Fruit fly (Drosophila melanogaster): ENCODE measurements around the gene CG6985.

Gene CG6985

DNA sequence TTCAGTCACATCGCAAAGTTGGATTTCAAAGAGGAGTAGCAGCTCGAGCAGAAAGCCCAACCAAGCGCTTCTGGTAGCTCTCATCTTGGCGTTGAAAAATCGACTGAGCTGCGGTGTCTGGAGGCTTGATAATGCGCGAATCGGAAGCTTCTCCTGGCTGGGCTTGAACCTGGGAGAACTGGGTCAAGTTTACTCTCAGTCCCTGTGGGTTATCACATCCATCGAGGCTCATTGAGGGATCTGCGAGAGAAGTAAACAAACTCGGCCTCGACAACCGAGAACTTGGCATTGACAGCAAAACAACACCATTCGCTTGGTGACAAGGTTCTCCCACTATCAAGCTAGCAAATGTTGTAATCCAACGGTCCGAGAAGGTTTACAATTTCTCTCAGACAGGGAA, 20.0 kb downstream of the CG6985 start, which contains the start of gene Nepl13:
Nepl13 (minus strand) TSS at position 89 of the 400 bp plus-strand sequence.
- peak; percentile 46 for TF ChIP-seq cic (GFP tag; optimal IDR thresholded peaks at IDR 0.05)
- TF ChIP-seq cnc (optimal IDR thresholded peaks at IDR 0.05) = no peak
- TF ChIP-seq toe (GFP tag; optimal IDR thresholded peaks at IDR 0.05) = no peak
- no peak for TF ChIP-seq CG7101 (tag; optimal IDR thresholded peaks at IDR 0.05)

dm6 chr3R:22763587-22763986, 22.6 kb downstream of the CG6985 start, which contains the start of gene Nepl14:
Gene Nepl14, minus strand, starts transcription at chr3R:22763711.
- TF ChIP-seq Mnt (GFP tag; optimal IDR thresholded peaks at IDR 0.05) (no peak), CG7045 (GFP tag; optimal IDR thresholded peaks at IDR 0.05) (no peak), CG33017 (tag; optimal IDR thresholded peaks at IDR 0.05) (no peak), CG12768 (GFP tag; optimal IDR thresholded peaks at IDR 0.05) (no peak), ovo (GFP tag; optimal IDR thresholded peaks at IDR 0.05) (no peak), tj (GFP tag; optimal IDR thresholded peaks at IDR 0.05) (no peak), Clk (GFP tag; optimal IDR thresholded peaks at IDR 0.05) (no peak), Hr96 (GFP tag; optimal IDR thresholded peaks at IDR 0.05) (no peak), CG1620 (GFP tag; optimal IDR thresholded peaks at IDR 0.05) (no peak), Crg-1 (GFP tag; optimal IDR thresholded peaks at IDR 0.05) (no peak), pad (GFP tag; optimal IDR thresholded peaks at IDR 0.05) (no peak)

DNA sequence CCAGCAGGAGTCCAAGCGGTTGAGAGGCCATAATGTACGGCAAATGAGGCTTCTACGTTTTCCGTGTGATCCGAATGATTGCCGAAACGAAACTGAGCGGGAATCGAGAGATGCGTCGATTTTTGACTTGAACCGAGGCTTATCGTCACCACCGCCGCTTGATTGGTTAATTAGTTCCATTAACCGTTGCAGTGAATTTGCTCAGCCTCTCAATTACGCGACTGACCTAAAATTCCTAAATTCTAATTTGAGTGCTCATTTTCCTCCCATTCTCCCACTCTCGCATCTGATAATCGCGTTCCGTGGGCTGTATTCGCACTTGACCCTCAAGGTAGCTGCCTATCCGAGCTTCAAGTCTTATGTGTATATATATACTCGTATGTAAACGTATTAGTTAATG, 25.1 kb downstream of the CG6985 start, which contains the start of gene Nepl15:
Nepl15 (minus strand) TSS at position 101 of the 400 bp plus-strand sequence.
- TF ChIP-seq tj (GFP tag; optimal IDR thresholded peaks at IDR 0.05) (no peak), CG7101 (tag; optimal IDR thresholded peaks at IDR 0.05) (no peak), pad (GFP tag; optimal IDR thresholded peaks at IDR 0.05) (no peak), toe (GFP tag; optimal IDR thresholded peaks at IDR 0.05) (no peak), Mnt (GFP tag; optimal IDR thresholded peaks at IDR 0.05) (no peak), CG14711 (tag; optimal IDR thresholded peaks at IDR 0.05) (no peak), CG33017 (tag; optimal IDR thresholded peaks at IDR 0.05) (no peak), kay (GFP tag; ENCODE audit: borderline replicate concordance) (no peak), CG5204 (GFP tag; optimal IDR thresholded peaks at IDR 0.05) (no peak), CG1620 (GFP tag; optimal IDR thresholded peaks at IDR 0.05) (no peak), Crg-1 (GFP tag; optimal IDR thresholded peaks at IDR 0.05) (no peak), CG12768 (GFP tag; optimal IDR thresholded peaks at IDR 0.05) (no peak), CG11617 (GFP tag; optimal IDR thresholded peaks at IDR 0.05) (no peak), cic (GFP tag; optimal IDR thresholded peaks at IDR 0.05) (no peak), ovo (GFP tag; optimal IDR thresholded peaks at IDR 0.05) (no peak), Clk (GFP tag; optimal IDR thresholded peaks at IDR 0.05) (no peak), CG7045 (GFP tag; optimal IDR thresholded peaks at IDR 0.05) (no peak), Hr96 (GFP tag; optimal IDR thresholded peaks at IDR 0.05) (no peak), bab1 (GFP tag; optimal IDR thresholded peaks at IDR 0.05) (no peak)

dm6 chr3R:22767599-22767998, 26.6 kb downstream of the CG6985 start, which contains the start of gene CG13841:
Gene CG13841, minus strand, starts transcription at chr3R:22767699.
- peak; percentile 7 for TF ChIP-seq kay (GFP tag; ENCODE audit: borderline replicate concordance)
- no peak for TF ChIP-seq CG12768 (GFP tag; optimal IDR thresholded peaks at IDR 0.05)

DNA sequence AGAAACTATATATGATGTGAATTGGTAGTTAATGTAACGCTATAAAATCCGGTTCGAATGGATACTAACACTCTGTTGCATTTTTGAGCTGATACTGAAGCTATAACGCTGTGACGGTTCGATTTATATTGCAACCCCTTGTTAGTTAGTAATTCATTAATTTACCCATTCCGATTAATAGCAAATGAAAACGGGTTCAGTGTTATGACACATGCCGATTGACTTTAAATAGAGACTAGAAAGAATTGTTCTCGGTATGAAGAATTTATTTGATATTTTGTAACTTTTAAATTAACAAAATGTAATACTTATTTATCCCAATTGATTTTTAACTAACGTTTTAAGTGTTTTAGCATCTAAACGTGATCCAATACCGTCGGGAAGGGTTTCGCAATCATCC, 27.7 kb downstream of the CG6985 start, which contains the start of gene CG43091:
CG43091 (minus strand) TSS at position 101 of the 400 bp plus-strand sequence.
- no peak for TF ChIP-seq cnc (optimal IDR thresholded peaks at IDR 0.05)
- TF ChIP-seq CG14711 (tag; optimal IDR thresholded peaks at IDR 0.05) = no peak
- TF ChIP-seq kay (GFP tag; ENCODE audit: borderline replicate concordance) = peak; percentile 83
- no peak for TF ChIP-seq CG12768 (GFP tag; optimal IDR thresholded peaks at IDR 0.05)
- no peak for TF ChIP-seq ovo (GFP tag; optimal IDR thresholded peaks at IDR 0.05)
- no peak for TF ChIP-seq tj (GFP tag; optimal IDR thresholded peaks at IDR 0.05)

DNA sequence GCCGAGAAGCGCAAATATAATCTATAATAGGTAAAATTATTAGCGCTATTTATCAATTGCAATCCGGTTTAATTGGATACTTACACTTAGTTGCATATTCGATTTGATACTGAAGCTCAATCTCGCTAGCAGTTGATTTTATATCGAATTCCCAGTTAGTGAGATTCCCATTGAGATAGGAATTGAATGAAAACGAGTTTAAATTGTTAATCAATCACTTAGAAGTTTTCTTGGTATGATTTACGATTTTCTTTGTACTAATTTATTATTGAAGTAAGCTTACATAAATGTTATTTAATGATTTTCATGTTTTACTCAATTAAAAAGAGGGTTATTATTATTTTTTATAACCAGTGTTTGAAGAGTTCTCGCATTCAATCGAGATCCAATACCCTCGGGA, 28.6 kb downstream of the CG6985 start, which contains the start of gene CG43092:
CG43092 (minus strand) TSS at position 101 of the 400 bp plus-strand sequence.
- TF ChIP-seq bab1 (GFP tag; optimal IDR thresholded peaks at IDR 0.05) (no peak), Hr96 (GFP tag; optimal IDR thresholded peaks at IDR 0.05) (no peak), Mnt (GFP tag; optimal IDR thresholded peaks at IDR 0.05) (no peak), Crg-1 (GFP tag; optimal IDR thresholded peaks at IDR 0.05) (no peak), Clk (GFP tag; optimal IDR thresholded peaks at IDR 0.05) (no peak), tj (GFP tag; optimal IDR thresholded peaks at IDR 0.05) (no peak), CG5204 (GFP tag; optimal IDR thresholded peaks at IDR 0.05) (no peak)

DNA sequence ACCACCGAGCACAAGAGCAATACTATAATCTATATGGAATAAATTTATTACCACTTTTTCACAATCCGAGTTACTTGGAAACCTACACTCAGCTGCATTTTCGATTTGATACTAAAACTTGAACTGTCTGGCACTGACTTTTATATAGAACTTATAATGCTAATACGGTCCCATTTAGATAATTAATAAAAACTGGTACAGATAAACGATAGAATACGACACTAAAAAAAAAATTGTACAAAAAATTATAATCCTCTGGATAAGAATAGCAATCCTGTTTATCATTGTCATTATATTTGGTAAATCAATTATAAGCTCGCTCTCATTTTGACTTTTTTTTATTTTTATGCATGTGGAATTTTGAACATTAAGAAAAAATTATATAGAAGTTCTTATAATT, 29.3 kb downstream of the CG6985 start, which contains the start of gene CG43093:
CG43093 (minus strand) TSS at position 101 of the 400 bp plus-strand sequence.
- TF ChIP-seq pad (GFP tag; optimal IDR thresholded peaks at IDR 0.05) = no peak

dm6 chr3R:22770887-22771286, 29.9 kb downstream of the CG6985 start, which contains the start of gene CG43094:
Gene CG43094, minus strand, starts transcription at chr3R:22770987.
- TF ChIP-seq toe (GFP tag; optimal IDR thresholded peaks at IDR 0.05) = no peak
- no peak for TF ChIP-seq Mnt (GFP tag; optimal IDR thresholded peaks at IDR 0.05)
- TF ChIP-seq CG7101 (tag; optimal IDR thresholded peaks at IDR 0.05) = no peak
- no peak for TF ChIP-seq ovo (GFP tag; optimal IDR thresholded peaks at IDR 0.05)
- no peak for TF ChIP-seq CG33017 (tag; optimal IDR thresholded peaks at IDR 0.05)
- TF ChIP-seq CG7045 (GFP tag; optimal IDR thresholded peaks at IDR 0.05) = no peak
- no peak for TF ChIP-seq CG5204 (GFP tag; optimal IDR thresholded peaks at IDR 0.05)
- TF ChIP-seq CG12768 (GFP tag; optimal IDR thresholded peaks at IDR 0.05) = no peak
- TF ChIP-seq bab1 (GFP tag; optimal IDR thresholded peaks at IDR 0.05) = no peak
- TF ChIP-seq CG1620 (GFP tag; optimal IDR thresholded peaks at IDR 0.05) = no peak
- TF ChIP-seq Clk (GFP tag; optimal IDR thresholded peaks at IDR 0.05) = no peak
- TF ChIP-seq CG14711 (tag; optimal IDR thresholded peaks at IDR 0.05) = no peak
- TF ChIP-seq cnc (optimal IDR thresholded peaks at IDR 0.05) = no peak
- no peak for TF ChIP-seq cic (GFP tag; optimal IDR thresholded peaks at IDR 0.05)
- TF ChIP-seq Crg-1 (GFP tag; optimal IDR thresholded peaks at IDR 0.05) = no peak
- TF ChIP-seq tj (GFP tag; optimal IDR thresholded peaks at IDR 0.05) = no peak
- no peak for TF ChIP-seq kay (GFP tag; ENCODE audit: borderline replicate concordance)
- no peak for TF ChIP-seq pad (GFP tag; optimal IDR thresholded peaks at IDR 0.05)

All from whole organism, adult.